Worm (Caenorhabditis elegans): ENCODE results near the gene K02A6.1.

K02A6.1 gene

DNA sequence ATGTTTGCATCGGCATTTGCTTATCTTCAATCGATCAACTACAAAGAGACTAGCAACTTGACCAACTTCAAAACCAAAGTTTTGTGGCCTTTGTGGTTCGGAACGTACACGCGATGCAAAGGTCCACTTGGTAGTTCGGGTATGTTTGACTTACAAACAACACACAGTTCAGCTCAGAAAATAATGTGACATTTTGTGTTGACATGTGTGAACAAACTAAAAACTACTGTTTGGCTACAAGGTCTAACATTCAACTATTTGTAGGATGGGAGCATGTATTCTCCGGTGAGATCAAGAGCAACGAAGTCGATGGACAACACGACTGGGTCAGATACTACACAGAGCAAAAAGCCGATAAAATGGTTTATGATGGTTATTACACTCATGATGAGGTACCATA is 27.6 kb downstream of the K02A6.1 start (continued):
- TF ChIP-seq nhr-12 (tag; optimal IDR thresholded peaks at IDR 0.05) (no peak), sox-4 (tag; optimal IDR thresholded peaks at IDR 0.05) (no peak)

DNA sequence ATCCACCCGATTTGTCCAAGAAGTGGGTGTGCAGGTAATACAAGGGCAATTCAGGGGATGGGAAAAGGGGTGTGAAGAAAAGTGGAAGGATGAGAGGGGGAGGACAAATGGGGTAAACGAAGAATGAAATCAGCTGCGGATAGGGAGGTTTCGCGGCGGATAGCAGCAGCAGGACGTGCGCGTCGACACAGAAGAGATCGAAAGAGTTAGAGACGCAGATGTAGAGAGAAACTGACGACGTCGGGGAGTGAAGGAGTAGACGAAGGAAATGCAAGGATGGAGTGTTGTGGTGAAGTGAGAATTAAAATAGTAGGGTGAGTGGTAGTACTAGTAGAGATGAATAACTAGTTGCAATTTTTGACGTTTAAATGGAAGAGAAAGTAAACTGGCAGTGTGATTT is 32.8 kb downstream of the K02A6.1 start, which contains the start of gene M60.6:
Gene M60.6, minus strand, starts transcription at position 166 of the 400 bp plus-strand sequence.
- peak; percentile 61 for TF ChIP-seq snu-23 (GFP tag; optimal IDR thresholded peaks at IDR 0.05)
- TF ChIP-seq lin-14 (GFP tag; optimal IDR thresholded peaks at IDR 0.05): peak; percentile 84
- no peak for TF ChIP-seq aha-1 (tag; optimal IDR thresholded peaks at IDR 0.05)
- TF ChIP-seq nhr-85 (tag): peak; percentile 87
- TF ChIP-seq ceh-82 (tag; optimal IDR thresholded peaks at IDR 0.05): peak in 1 of 3 experiments; percentile 73
- no peak for TF ChIP-seq unc-86 (tag; optimal IDR thresholded peaks at IDR 0.05)
- TF ChIP-seq hlh-17 (GFP tag; optimal IDR thresholded peaks at IDR 0.05; ENCODE audit: borderline replicate concordance): no peak
- TF ChIP-seq isw-1 (GFP tag; IDR thresholded peaks at IDR 0.05): peak; percentile 21; the same call in 1 of the 2 replicates
- TF ChIP-seq ceh-8 (GFP tag; optimal IDR thresholded peaks at IDR 0.05): no peak
- TF ChIP-seq swsn-7 (tag; optimal IDR thresholded peaks at IDR 0.05): peak; percentile 49
- peak; percentile 52 for TF ChIP-seq nhr-71 (tag; optimal IDR thresholded peaks at IDR 0.05)
- TF ChIP-seq efl-1 (optimal IDR thresholded peaks at IDR 0.05): peak; percentile 16 to 32
- TF ChIP-seq efl-1 (GFP tag; optimal IDR thresholded peaks at IDR 0.05 in 1 of 2): no peak
- TF ChIP-seq nhr-20 (tag; optimal IDR thresholded peaks at IDR 0.05): peak; percentile 48
- peak; percentile 33 for TF ChIP-seq fkh-8 (tag; optimal IDR thresholded peaks at IDR 0.05)
- TF ChIP-seq sox-4 (tag; optimal IDR thresholded peaks at IDR 0.05): peak; percentile 29
- TF ChIP-seq zip-4 (GFP tag; optimal IDR thresholded peaks at IDR 0.05): no peak
- peak; percentile 7 for TF ChIP-seq skn-1 (tag; optimal IDR thresholded peaks at IDR 0.05)
- TF ChIP-seq grh-1 (GFP tag; IDR thresholded peaks at IDR 0.05): 0 out of 2 replicates have a peak, but pooled peaks have one; percentile 22
- peak; percentile 76 for TF ChIP-seq blmp-1 (tag; optimal IDR thresholded peaks at IDR 0.05)
- peak; percentile 33 for TF ChIP-seq fkh-10 (GFP tag; optimal IDR thresholded peaks at IDR 0.05)
- TF ChIP-seq xbp-1 (tag; optimal IDR thresholded peaks at IDR 0.05): peak; percentile 28
- TF ChIP-seq nhr-28 (tag; optimal IDR thresholded peaks at IDR 0.05): no peak
- no peak for TF ChIP-seq elt-3 (tag; optimal IDR thresholded peaks at IDR 0.05)
- TF ChIP-seq lir-3 (tag; optimal IDR thresholded peaks at IDR 0.05; ENCODE audit: poor library complexity): no peak
- TF ChIP-seq mep-1 (tag; optimal IDR thresholded peaks at IDR 0.05): peak; percentile 64
- TF ChIP-seq C34B4.2 (tag; optimal IDR thresholded peaks at IDR 0.05): no peak
- peak; percentile 32 for TF ChIP-seq egl-13 (tag; optimal IDR thresholded peaks at IDR 0.05)
- no peak for TF ChIP-seq Y116A8C.19 (tag; optimal IDR thresholded peaks at IDR 0.05; ENCODE audit: borderline replicate concordance)
- no peak for TF ChIP-seq ets-5 (GFP tag; IDR thresholded peaks at IDR 0.05)
- TF ChIP-seq lin-35 (GFP tag; optimal IDR thresholded peaks at IDR 0.05): peak; percentile 4 to 5
- TF ChIP-seq fos-1 (tag; optimal IDR thresholded peaks at IDR 0.05): peak; percentile 16
- peak; percentile 27 for TF ChIP-seq nhr-90 (tag; optimal IDR thresholded peaks at IDR 0.05; ENCODE audit: poor library complexity)
- peak; percentile 15 for TF ChIP-seq tbx-2 (tag; optimal IDR thresholded peaks at IDR 0.05)
- TF ChIP-seq lsy-2 (tag; optimal IDR thresholded peaks at IDR 0.05): peak in 1 of 2 experiments; percentile 42
- TF ChIP-seq mdl-1 (tag; optimal IDR thresholded peaks at IDR 0.05): peak in 1 of 2 experiments; percentile 30
- no peak for TF ChIP-seq mef-2 (tag; optimal IDR thresholded peaks at IDR 0.05)
- peak; percentile 7 for TF ChIP-seq rnt-1 (tag; optimal IDR thresholded peaks at IDR 0.05)
- peak; percentile 60 for TF ChIP-seq nhr-47 (tag; optimal IDR thresholded peaks at IDR 0.05)
- TF ChIP-seq nhr-19 (GFP tag; conservative IDR thresholded peaks at IDR 0.05): 0 out of 2 replicates have a peak, but pooled peaks have one; percentile 18

DNA sequence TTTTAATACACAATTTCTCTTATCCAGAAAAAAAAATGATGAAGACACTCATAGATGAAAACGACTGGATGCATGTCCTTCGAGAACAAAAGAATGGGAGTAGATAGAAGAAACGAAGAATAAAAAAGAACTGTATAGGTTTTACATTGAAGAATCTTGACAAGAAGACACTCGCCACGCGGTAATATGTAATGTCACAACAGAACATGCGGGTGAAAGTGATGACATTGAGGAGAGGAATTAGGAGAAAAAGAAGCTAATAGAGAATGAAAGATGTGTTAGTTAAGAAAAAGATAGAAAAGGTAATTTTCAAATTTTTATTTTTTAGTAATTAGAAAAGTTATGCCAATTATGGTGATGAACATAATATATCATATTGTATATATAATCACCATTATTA is 35.9 kb downstream of the K02A6.1 start:
- no peak for TF ChIP-seq mep-1 (tag; optimal IDR thresholded peaks at IDR 0.05)
- no peak for TF ChIP-seq efl-1 (optimal IDR thresholded peaks at IDR 0.05)
- TF ChIP-seq efl-1 (GFP tag; optimal IDR thresholded peaks at IDR 0.05 in 1 of 2): peak in 1 of 2 experiments; percentile 90
- peak; percentile 85 for TF ChIP-seq nhr-85 (tag)
- TF ChIP-seq ceh-88 (GFP tag; IDR thresholded peaks at IDR 0.05): no peak
- TF ChIP-seq skn-1 (tag; optimal IDR thresholded peaks at IDR 0.05): peak; percentile 42
- no peak for TF ChIP-seq xbp-1 (tag; optimal IDR thresholded peaks at IDR 0.05)
- peak in 1 of 6 experiments; percentile 70 for TF ChIP-seq elt-3 (tag; optimal IDR thresholded peaks at IDR 0.05)
- peak; percentile 67 for TF ChIP-seq lin-14 (GFP tag; optimal IDR thresholded peaks at IDR 0.05)
- TF ChIP-seq blmp-1 (tag; optimal IDR thresholded peaks at IDR 0.05): peak; percentile 95

All from whole organism, L1 larva.